Worm (Caenorhabditis elegans) whole organism, L4 larva: ENCODE results near the gene pro-1.

Experiments
- F49E8.2 ChIP-seq: sonication (generic microtip); optimal IDR thresholded peaks from 2 replicates; lab custom pipeline; 2016; ENCODE audit warnings: missing compliant biosample characterization, mild to moderate bottlenecking, missing genetic modification characterization, borderline replicate concordance
- Y48G9A.11 ChIP-seq: fragments of 200-800 bp; sonication (Bioruptor generic); IDR thresholded peaks from 2 replicates; pipeline ENCODE4 v1.3.6; 2022; ENCODE audit warnings: missing genetic modification reagents, missing genetic modification characterization, missing compliant biosample characterization
- dve-1 ChIP-seq: sonication (generic microtip); optimal IDR thresholded peaks from 2 replicates; lab custom pipeline; 2017; ENCODE audit warnings: antibody characterized with exemption, mild to moderate bottlenecking, missing genetic modification characterization, missing compliant biosample characterization; ENCODE audit not compliant: insufficient read depth
- jun-1 ChIP-seq: fragments of 150-350 bp; optimal IDR thresholded peaks from 2 replicates; lab custom pipeline; 2014; ENCODE audit warnings: missing biosample characterization, missing genetic modification reagents, missing genetic modification characterization
- nhr-28 ChIP-seq: fragments of 150-350 bp; optimal IDR thresholded peaks from 2 replicates; lab custom pipeline; 2014; ENCODE audit warnings: missing biosample characterization, missing genetic modification characterization
- nhr-41 ChIP-seq: fragments of 200-800 bp; sonication (Bioruptor generic); IDR thresholded peaks from 2 replicates; pipeline ENCODE4 v1.3.6; 2022; ENCODE audit warnings: missing genetic modification reagents, missing genetic modification characterization, missing compliant biosample characterization
- nhr-77 ChIP-seq: fragments of 150-350 bp; optimal IDR thresholded peaks from 2 replicates; lab custom pipeline; 2014; ENCODE audit warnings: missing biosample characterization, missing genetic modification characterization
- pha-4 ChIP-seq, 2 experiments: fragments of 150-350 bp in 1 of 2; fragments of 200-800 bp in 1 of 2; sonication (Bioruptor generic) in 1 of 2; IDR thresholded peaks in 1 of 2; optimal IDR thresholded peaks in 1 of 2; 2 replicates each; pipeline versions ENCODE4 v1.3.6 to Lab custom; 2014 to 2022; ENCODE audit warnings: missing genetic modification characterization in 2 of 2, missing genetic modification reagents in 2 of 2, missing biosample characterization in 1 of 2, missing compliant biosample characterization in 1 of 2
- snpc-4 ChIP-seq: fragments of 150-350 bp; optimal IDR thresholded peaks from 2 replicates; lab custom pipeline; 2014; ENCODE audit warnings: missing biosample characterization, missing genetic modification characterization

ce11 chrII:10578843-10579430 is 37.1 kb upstream of the pro-1 start, which contains the start of gene rpb-6:
- TF ChIP-seq jun-1 (no peak), Y48G9A.11 (GFP tag; lab: Robert Waterston, UW) (peak; percentile 95), dve-1 (tag; lab: Kevin White, UChicago) (no peak), nhr-28 (tag; lab: Kevin White, UChicago) (no peak), nhr-77 (tag; lab: Kevin White, UChicago) (no peak), pha-4 (GFP tag; IDR thresholded peaks at IDR 0.05; lab: Robert Waterston, UW) (no peak), pha-4 (tag; optimal IDR thresholded peaks at IDR 0.05; lab: Kevin White, UChicago) (no peak), nhr-41 (GFP tag; lab: Robert Waterston, UW) (no peak), snpc-4 (tag; lab: Kevin White, UChicago) (no peak), F49E8.2 (no peak)
